Worm (Caenorhabditis elegans) whole organism, L3 larva: ENCODE results near the gene C12D8.13.

Source experiments
- ama-1 ChIP-seq: fragments of 150-350 bp; optimal IDR thresholded peaks from 2 replicates; lab custom pipeline; 2018
- ceh-82 ChIP-seq: fragments of 150-350 bp; optimal IDR thresholded peaks from 2 replicates; lab custom pipeline; 2014; ENCODE audit warnings: missing biosample characterization, missing genetic modification characterization
- elt-1 ChIP-seq: fragments of 150-350 bp; optimal IDR thresholded peaks from 2 replicates; lab custom pipeline; 2014; ENCODE audit warnings: missing biosample characterization, missing genetic modification characterization
- elt-3 ChIP-seq, 3 experiments: fragments of 150-350 bp in 1 of 3; sonication (generic microtip) in 2 of 3; optimal IDR thresholded peaks; 2 replicates in 2 of 3; 4 replicates in 1 of 3; lab custom pipeline; 2014 to 2017; ENCODE audit warnings: missing biosample characterization in 3 of 3, missing genetic modification characterization in 3 of 3
- fkh-10 ChIP-seq: sonication (generic microtip); optimal IDR thresholded peaks from 2 replicates; lab custom pipeline; 2017; ENCODE audit warnings: missing biosample characterization, missing genetic modification reagents, missing genetic modification characterization
- lsy-12 ChIP-seq: sonication (generic microtip); optimal IDR thresholded peaks from 2 replicates; lab custom pipeline; 2016; ENCODE audit warnings: mild to moderate bottlenecking, missing genetic modification characterization, missing compliant biosample characterization
- mdl-1 ChIP-seq: fragments of 150-350 bp; optimal IDR thresholded peaks from 2 replicates; lab custom pipeline; 2014; ENCODE audit warnings: missing biosample characterization, missing genetic modification characterization
- nhr-76 ChIP-seq: fragments of 150-350 bp; sonication (generic microtip); optimal IDR thresholded peaks from 5 replicates; lab custom pipeline; 2014; ENCODE audit warnings: missing biosample characterization, missing genetic modification characterization
- pha-4 ChIP-seq: fragments of 150-350 bp; optimal IDR thresholded peaks from 2 replicates; lab custom pipeline; 2014; ENCODE audit warnings: missing biosample characterization, missing genetic modification reagents, missing genetic modification characterization
- snpc-4 ChIP-seq: fragments of 150-350 bp; optimal IDR thresholded peaks from 2 replicates; lab custom pipeline; 2014; ENCODE audit warnings: missing biosample characterization, missing genetic modification characterization
- unc-62 ChIP-seq: fragments of 150-350 bp; sonication (generic microtip); optimal IDR thresholded peaks from 4 replicates; lab custom pipeline; 2014; ENCODE audit warnings: missing biosample characterization, missing genetic modification reagents, missing genetic modification characterization

DNA sequence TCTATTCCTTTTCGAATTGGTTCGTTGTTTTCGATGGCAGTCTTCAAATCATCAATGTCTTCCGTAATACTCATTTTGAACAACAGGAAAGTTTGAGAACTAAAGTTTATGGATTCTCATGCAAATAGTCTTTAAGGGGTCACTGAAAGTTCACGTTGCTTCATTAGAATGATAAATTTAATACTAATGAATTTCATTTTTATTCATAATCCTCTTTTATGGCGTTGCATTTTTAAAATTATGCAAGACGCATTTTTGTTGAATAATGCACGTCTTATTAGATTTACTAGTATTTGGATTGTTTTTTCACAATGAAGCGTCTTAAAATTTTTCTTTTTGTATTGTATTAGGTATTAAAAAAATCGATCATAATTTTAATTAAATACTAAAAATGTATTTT lies 22.6 kb upstream of the C12D8.13 start, which contains the start of gene C12D8.9:
- TF ChIP-seq mdl-1 (tag; lab: Kevin White, UChicago), result no peak
- TF ChIP-seq elt-1 (tag; lab: Kevin White, UChicago), result no peak
- TF ChIP-seq fkh-10 (GFP tag; lab: Kevin White, UChicago), result no peak
- TF ChIP-seq pha-4, result no peak
- no peak for TF ChIP-seq lsy-12 (tag; lab: Kevin White, UChicago)
- no peak for TF ChIP-seq ama-1
- TF ChIP-seq nhr-76 (tag; lab: Kevin White, UChicago), result no peak
- TF ChIP-seq elt-3 (tag; optimal IDR thresholded peaks at IDR 0.05; lab: Kevin White, UChicago), result no peak
- no peak for TF ChIP-seq unc-62 (GFP tag; lab: Kevin White, UChicago)
- no peak for TF ChIP-seq ceh-82 (tag; lab: Kevin White, UChicago)
- TF ChIP-seq snpc-4 (tag; lab: Kevin White, UChicago), result no peak
